Fruit fly (Drosophila melanogaster): ENCODE data around the gene CG17834.

The CG17834 gene

DNA sequence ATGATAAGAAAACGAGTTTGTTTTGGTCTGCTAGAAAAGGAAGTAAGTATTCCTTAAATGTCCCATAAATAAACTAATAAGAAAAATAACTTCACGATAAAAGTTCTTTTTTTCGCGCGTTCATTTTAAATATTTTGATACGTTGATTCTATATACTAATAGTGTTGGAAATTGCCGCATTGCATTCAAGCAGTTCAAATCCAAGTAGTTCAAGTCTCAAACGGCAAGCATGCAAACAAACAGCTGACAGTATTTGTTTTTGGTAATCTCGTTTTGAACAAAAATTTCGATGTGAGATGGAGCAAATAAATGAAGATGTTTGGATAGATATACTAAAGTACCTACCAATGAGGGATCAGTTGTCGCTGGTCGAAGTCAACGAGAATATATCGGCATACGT, 40.2 kb upstream of the CG17834 start, which contains the start of gene CG13088 (continued):
- TF ChIP-seq GATAe (GFP tag; conservative IDR thresholded peaks at IDR 0.05) (no peak), CG13624 (GFP tag; optimal IDR thresholded peaks at IDR 0.05) (peak; percentile 64), CG17829 (tag; optimal IDR thresholded peaks at IDR 0.05) (peak; percentile 36), nmo (GFP tag; optimal IDR thresholded peaks at IDR 0.05) (peak; percentile 41), Opbp (GFP tag; IDR thresholded peaks at IDR 0.05; ENCODE audit: partially characterized antibody) (peak; percentile 66; the same call in 2 of the 3 replicates), BEAF-32 (GFP tag; optimal IDR thresholded peaks at IDR 0.05) (peak; percentile 21), Sox102F (GFP tag; optimal IDR thresholded peaks at IDR 0.05) (peak; percentile 3), Fer3 (tag; optimal IDR thresholded peaks at IDR 0.05) (no peak), CG9932 (GFP tag; IDR thresholded peaks at IDR 0.05) (peak; percentile 58), CG11456 (GFP tag; IDR thresholded peaks at IDR 0.05) (peak; percentile 47; the same call in 1 of the 3 replicates), mam (GFP tag; optimal IDR thresholded peaks at IDR 0.05) (peak; percentile 60), grau (tag; optimal IDR thresholded peaks at IDR 0.05) (no peak), CHES-1-like (GFP tag; optimal IDR thresholded peaks at IDR 0.05) (no peak), vfl (GFP tag; optimal IDR thresholded peaks at IDR 0.05) (peak; percentile 31), CG15514 (GFP tag; optimal IDR thresholded peaks at IDR 0.05) (peak; percentile 61), CG18476 (GFP tag; optimal IDR thresholded peaks at IDR 0.05) (peak; percentile 3), Aef1 (GFP tag; IDR thresholded peaks at IDR 0.05) (peak; percentile 38; the same call in 1 of the 3 replicates), ase (GFP tag; IDR thresholded peaks at IDR 0.05) (no peak), CG31365 (tag; optimal IDR thresholded peaks at IDR 0.05) (peak; percentile 99), Sry-δ (GFP tag; optimal IDR thresholded peaks at IDR 0.05) (peak; percentile 47), Bgb (GFP tag; IDR thresholded peaks at IDR 0.05; ENCODE audit: partially characterized antibody) (peak; percentile 45; the same call in 1 of the 2 replicates), zen (tag; optimal IDR thresholded peaks at IDR 0.05) (peak; percentile 36), pum (GFP tag; optimal IDR thresholded peaks at IDR 0.05) (peak; percentile 24), CG17912 (GFP tag; optimal IDR thresholded peaks at IDR 0.05) (no peak), CG12942 (GFP tag; optimal IDR thresholded peaks at IDR 0.05) (peak; percentile 20), Dip2 (GFP tag; IDR thresholded peaks at IDR 0.05) (no peak), CG18619 (GFP tag; optimal IDR thresholded peaks at IDR 0.05) (peak; percentile 4), Stat92E (GFP tag; optimal IDR thresholded peaks at IDR 0.05) (peak in 1 of 3 experiments; percentile 22), Dad (GFP tag; optimal IDR thresholded peaks at IDR 0.05) (peak; percentile 23), Asciz (GFP tag; optimal IDR thresholded peaks at IDR 0.05) (peak; percentile 3), bab2 (GFP tag; optimal IDR thresholded peaks at IDR 0.05) (peak; percentile 50), CG12391 (tag; optimal IDR thresholded peaks at IDR 0.05) (no peak), B-H2 (GFP tag; optimal IDR thresholded peaks at IDR 0.05) (peak; percentile 55), az2 (GFP tag; optimal IDR thresholded peaks at IDR 0.05) (peak; percentile 16), fu2 (GFP tag; optimal IDR thresholded peaks at IDR 0.05) (peak; percentile 38), HLH3B (GFP tag; IDR thresholded peaks at IDR 0.05) (no peak), Ets97D (GFP tag; optimal IDR thresholded peaks at IDR 0.05) (peak; percentile 85), Hmr (GFP tag; optimal IDR thresholded peaks at IDR 0.05) (peak; percentile 45), scrt (GFP tag; optimal IDR thresholded peaks at IDR 0.05) (no peak), gcm2 (GFP tag; optimal IDR thresholded peaks at IDR 0.05) (no peak), Myb (GFP tag; optimal IDR thresholded peaks at IDR 0.05) (peak; percentile 95), Pdp1 (GFP tag; optimal IDR thresholded peaks at IDR 0.05) (peak in 1 of 2 experiments; percentile 34), NK7.1 (GFP tag; optimal IDR thresholded peaks at IDR 0.05) (no peak), CG18011 (GFP tag; optimal IDR thresholded peaks at IDR 0.05) (no peak), zfh2 (GFP tag; optimal IDR thresholded peaks at IDR 0.05) (peak; percentile 40), CG14441 (GFP tag; IDR thresholded peaks at IDR 0.05) (peak; percentile 96), ems (GFP tag; optimal IDR thresholded peaks at IDR 0.05) (peak; percentile 32), CG1792 (GFP tag; optimal IDR thresholded peaks at IDR 0.05) (peak; percentile 6), CG34224 (GFP tag; IDR thresholded peaks at IDR 0.05; ENCODE audit: partially characterized antibody) (no peak), CG13123 (GFP tag; optimal IDR thresholded peaks at IDR 0.05) (peak; percentile 36)
